Worm (Caenorhabditis elegans) whole organism, L3 larva: Measurements from ENCODE around the gene B0554.4.

Experiments used
- R02D3.7 ChIP-seq: fragments of 150-350 bp; optimal IDR thresholded peaks from 2 replicates; lab custom pipeline; 2014; ENCODE audit warnings: missing biosample characterization, missing genetic modification characterization
- ZK546.5 ChIP-seq: sonication (generic microtip); optimal IDR thresholded peaks from 2 replicates; lab custom pipeline; 2017; ENCODE audit warnings: missing biosample characterization, missing genetic modification characterization
- aly-2 ChIP-seq: fragments of 150-350 bp; optimal IDR thresholded peaks from 2 replicates; lab custom pipeline; 2014; ENCODE audit warnings: missing biosample characterization, missing genetic modification characterization
- ama-1 ChIP-seq: fragments of 150-350 bp; optimal IDR thresholded peaks from 2 replicates; lab custom pipeline; 2018
- ceh-16 ChIP-seq: sonication (generic microtip); optimal IDR thresholded peaks from 2 replicates; lab custom pipeline; 2017; ENCODE audit warnings: missing biosample characterization, missing genetic modification characterization
- ceh-82 ChIP-seq: fragments of 150-350 bp; optimal IDR thresholded peaks from 2 replicates; lab custom pipeline; 2014; ENCODE audit warnings: missing biosample characterization, missing genetic modification characterization
- daf-12 ChIP-seq: fragments of 150-350 bp; optimal IDR thresholded peaks from 2 replicates; lab custom pipeline; 2014; ENCODE audit warnings: missing biosample characterization, missing genetic modification reagents, missing genetic modification characterization
- elt-1 ChIP-seq: fragments of 150-350 bp; optimal IDR thresholded peaks from 2 replicates; lab custom pipeline; 2014; ENCODE audit warnings: missing biosample characterization, missing genetic modification characterization
- elt-2 ChIP-seq: sonication (generic microtip); optimal IDR thresholded peaks from 2 replicates; lab custom pipeline; 2016; ENCODE audit warnings: missing genetic modification reagents, mild to moderate bottlenecking, missing genetic modification characterization, missing compliant biosample characterization
- elt-3 ChIP-seq, 3 experiments: fragments of 150-350 bp in 1 of 3; sonication (generic microtip) in 2 of 3; optimal IDR thresholded peaks; 2 replicates in 2 of 3; 4 replicates in 1 of 3; lab custom pipeline; 2014 to 2017; ENCODE audit warnings: missing biosample characterization in 3 of 3, missing genetic modification characterization in 3 of 3
- fkh-2 ChIP-seq: fragments of 150-350 bp; optimal IDR thresholded peaks from 2 replicates; lab custom pipeline; 2014; ENCODE audit warnings: missing biosample characterization, missing genetic modification reagents, missing genetic modification characterization
- jun-1 ChIP-seq: fragments of 150-350 bp; optimal IDR thresholded peaks from 2 replicates; lab custom pipeline; 2014; ENCODE audit warnings: missing biosample characterization, missing genetic modification reagents, missing genetic modification characterization
- lin-15B ChIP-seq: fragments of 150-350 bp; optimal IDR thresholded peaks from 2 replicates; lab custom pipeline; 2014; ENCODE audit warnings: missing biosample characterization, missing genetic modification characterization
- lsy-12 ChIP-seq: sonication (generic microtip); optimal IDR thresholded peaks from 2 replicates; lab custom pipeline; 2016; ENCODE audit warnings: mild to moderate bottlenecking, missing genetic modification characterization, missing compliant biosample characterization
- mdl-1 ChIP-seq: fragments of 150-350 bp; optimal IDR thresholded peaks from 2 replicates; lab custom pipeline; 2014; ENCODE audit warnings: missing biosample characterization, missing genetic modification characterization
- mml-1 ChIP-seq: fragments of 150-350 bp; sonication (generic microtip); optimal IDR thresholded peaks from 3 replicates; lab custom pipeline; 2014; ENCODE audit warnings: missing biosample characterization, missing genetic modification characterization
- nhr-11 ChIP-seq: fragments of 150-350 bp; optimal IDR thresholded peaks from 2 replicates; lab custom pipeline; 2014; ENCODE audit warnings: missing biosample characterization, missing genetic modification characterization
- nhr-23 ChIP-seq: fragments of 150-350 bp; optimal IDR thresholded peaks from 2 replicates; lab custom pipeline; 2014; ENCODE audit warnings: missing biosample characterization, missing genetic modification reagents, missing genetic modification characterization
- nhr-25 ChIP-seq: sonication (generic microtip); optimal IDR thresholded peaks from 2 replicates; lab custom pipeline; 2017; ENCODE audit warnings: missing biosample characterization, missing genetic modification characterization
- nhr-43 ChIP-seq: sonication (generic microtip); optimal IDR thresholded peaks from 2 replicates; lab custom pipeline; 2016; ENCODE audit warnings: mild to moderate bottlenecking, missing genetic modification characterization, missing compliant biosample characterization; ENCODE audit not compliant: poor library complexity, severe bottlenecking
- nhr-67 ChIP-seq: fragments of 150-350 bp; optimal IDR thresholded peaks from 2 replicates; lab custom pipeline; 2014; ENCODE audit warnings: missing biosample characterization, missing genetic modification characterization
- nhr-77 ChIP-seq: fragments of 150-350 bp; optimal IDR thresholded peaks from 2 replicates; lab custom pipeline; 2014; ENCODE audit warnings: missing biosample characterization, missing genetic modification characterization
- pha-4 ChIP-seq: fragments of 150-350 bp; optimal IDR thresholded peaks from 2 replicates; lab custom pipeline; 2014; ENCODE audit warnings: missing biosample characterization, missing genetic modification reagents, missing genetic modification characterization
- pqm-1 ChIP-seq: fragments of 150-350 bp; optimal IDR thresholded peaks from 2 replicates; lab custom pipeline; 2017; ENCODE audit warnings: missing biosample characterization, missing genetic modification characterization, inconsistent platforms
- sea-2 ChIP-seq: fragments of 150-350 bp; sonication (generic microtip); optimal IDR thresholded peaks from 4 replicates; lab custom pipeline; 2014; ENCODE audit warnings: missing biosample characterization, missing genetic modification reagents, missing genetic modification characterization
- skn-1 ChIP-seq: fragments of 150-350 bp; optimal IDR thresholded peaks from 2 replicates; lab custom pipeline; 2014; ENCODE audit warnings: missing biosample characterization, missing genetic modification characterization
- snpc-4 ChIP-seq: fragments of 150-350 bp; optimal IDR thresholded peaks from 2 replicates; lab custom pipeline; 2014; ENCODE audit warnings: missing biosample characterization, missing genetic modification characterization
- tbx-2 ChIP-seq: sonication (generic microtip); optimal IDR thresholded peaks from 2 replicates; lab custom pipeline; 2016; ENCODE audit warnings: mild to moderate bottlenecking, missing genetic modification characterization, missing compliant biosample characterization
- unc-39 ChIP-seq: sonication (generic microtip); optimal IDR thresholded peaks from 4 replicates; lab custom pipeline; 2017; ENCODE audit warnings: missing biosample characterization, missing genetic modification characterization
- zag-1 ChIP-seq: fragments of 150-350 bp; optimal IDR thresholded peaks from 2 replicates; lab custom pipeline; 2014; ENCODE audit warnings: missing biosample characterization, missing genetic modification characterization
- ztf-4 ChIP-seq: fragments of 150-350 bp; optimal IDR thresholded peaks from 2 replicates; lab custom pipeline; 2014; ENCODE audit warnings: missing biosample characterization, missing genetic modification characterization

B0554.4 gene

DNA sequence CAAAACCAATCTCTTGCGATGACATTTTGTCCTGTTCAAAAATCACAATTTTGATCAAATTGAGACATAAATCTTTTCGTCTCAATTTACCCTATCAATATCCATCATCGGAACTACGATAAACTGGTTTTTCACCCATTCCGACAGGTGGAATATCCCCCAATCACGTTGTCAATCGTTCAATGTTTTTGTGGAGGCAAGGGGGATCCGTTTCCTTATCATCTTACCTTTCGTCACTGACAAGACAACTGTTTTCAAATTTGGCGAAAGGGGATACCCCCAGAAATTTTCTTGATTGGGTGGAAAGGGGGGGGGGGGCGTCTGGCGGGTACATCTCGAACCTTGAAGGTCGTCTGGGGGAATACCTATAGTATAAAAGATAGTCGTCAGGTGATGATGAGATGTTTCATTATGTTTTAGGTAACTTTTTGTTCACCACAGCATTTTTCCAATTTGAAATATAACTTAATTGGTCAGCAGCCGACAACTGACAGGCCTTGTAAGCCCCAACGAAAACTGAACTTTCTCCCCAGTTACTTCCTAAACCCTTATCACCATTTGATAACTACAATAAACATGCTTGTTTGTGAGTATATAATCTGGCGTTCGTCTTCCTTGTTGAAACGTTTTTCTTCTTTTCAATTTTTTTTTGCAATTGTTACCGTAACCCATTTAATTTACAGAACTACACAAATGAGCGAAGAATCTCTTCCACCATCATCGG is 47.6 kb upstream of the B0554.4 start, which contains the start of gene ZK6.8 (continued):
- TF ChIP-seq nhr-11 (tag; lab: Kevin White, UChicago): no peak

DNA sequence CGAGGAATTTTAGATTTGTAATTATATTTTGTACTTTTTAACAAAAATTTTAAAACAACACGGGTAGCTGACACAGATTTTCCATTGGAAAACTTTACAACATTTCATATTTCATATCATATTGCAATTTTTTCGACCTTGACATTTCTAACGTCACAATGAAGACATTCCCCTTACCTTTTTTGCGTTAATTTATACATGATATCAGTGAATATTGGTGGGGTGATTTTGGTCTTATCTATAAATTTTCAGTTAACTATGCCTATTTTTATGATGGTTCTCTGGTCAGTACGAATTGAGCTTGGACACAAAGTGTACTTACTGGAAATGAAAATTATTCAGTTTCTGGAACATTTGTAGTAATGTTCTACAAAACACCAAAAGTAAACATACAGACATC is 44.4 kb upstream of the B0554.4 start:
- TF ChIP-seq elt-2: peak; percentile 83
- TF ChIP-seq pqm-1: peak; percentile 31
- TF ChIP-seq daf-12 (tag; lab: Kevin White, UChicago): no peak

DNA sequence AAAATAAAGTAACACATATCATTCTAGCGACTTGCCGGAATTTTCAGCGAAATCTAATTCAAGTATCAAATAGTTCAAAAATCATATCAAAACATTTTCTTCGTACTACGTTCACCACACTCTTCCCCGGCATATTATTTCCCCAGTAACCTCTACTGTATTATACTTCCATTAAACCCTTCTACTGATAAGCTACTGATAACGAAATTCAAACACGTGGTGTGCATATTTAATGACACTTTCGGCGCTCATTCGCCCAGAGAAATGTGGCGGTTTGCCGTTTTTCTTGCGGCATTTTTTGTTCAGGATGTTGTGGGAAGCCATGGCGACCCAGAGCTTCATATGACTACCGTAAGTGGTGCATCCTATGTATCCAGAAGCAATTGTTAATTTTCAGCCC is 43.5 kb upstream of the B0554.4 start, which contains the start of gene lipl-5:
TSS of gene lipl-5 (plus strand) at position 259 of the 400 bp plus-strand sequence.
- TF ChIP-seq nhr-25 (no peak), zag-1 (tag; lab: Kevin White, UChicago) (no peak), pha-4 (tag; lab: Kevin White, UChicago) (peak; percentile 54), unc-39 (tag; lab: Kevin White, UChicago) (no peak), mml-1 (tag; lab: Kevin White, UChicago) (no peak), tbx-2 (tag; lab: Kevin White, UChicago) (no peak), R02D3.7 (no peak), nhr-43 (no peak), jun-1 (tag; lab: Kevin White, UChicago) (peak; percentile 45), pqm-1 (peak; percentile 90), elt-2 (peak; percentile 96), ceh-16 (tag; lab: Kevin White, UChicago) (no peak), ama-1 (no peak), elt-1 (tag; lab: Kevin White, UChicago) (no peak), daf-12 (tag; lab: Kevin White, UChicago) (no peak)

DNA sequence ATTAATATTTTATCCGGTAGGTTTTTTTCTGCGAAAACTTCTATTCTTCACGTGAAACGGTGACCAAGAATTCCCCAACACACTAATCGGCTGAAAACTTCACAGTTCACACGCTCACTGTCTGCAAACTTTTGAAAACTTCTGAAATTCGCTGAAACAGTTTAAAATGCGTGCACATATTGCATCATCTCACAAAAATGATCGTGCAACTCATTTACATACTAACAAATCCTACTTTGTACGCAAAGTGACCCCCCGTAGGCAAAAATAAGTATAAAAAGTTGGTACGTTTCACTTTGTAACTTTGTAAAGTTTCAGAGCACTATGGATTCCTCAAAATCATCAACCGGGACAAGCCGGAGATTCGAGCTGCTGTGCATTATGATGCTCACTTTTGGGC is 40.5 kb upstream of the B0554.4 start, which contains the start of gene ZK6.6:
TSS of gene ZK6.6 (plus strand) at position 301 of the 400 bp plus-strand sequence.
- TF ChIP-seq ceh-82: no peak
- no peak for TF ChIP-seq pqm-1
- TF ChIP-seq ceh-16 (tag; lab: Kevin White, UChicago): no peak
- no peak for TF ChIP-seq daf-12 (tag; lab: Kevin White, UChicago)
- TF ChIP-seq skn-1 (tag; lab: Kevin White, UChicago): no peak
- no peak for TF ChIP-seq nhr-67
- no peak for TF ChIP-seq aly-2 (tag; lab: Kevin White, UChicago)
- TF ChIP-seq nhr-77 (tag; lab: Kevin White, UChicago): no peak

ce11 chrV:392199-392678 is 36.7 kb upstream of the B0554.4 start, which contains the start of gene nhr-254:
Gene nhr-254, plus strand, starts transcription at chrV:392628.
- TF ChIP-seq elt-2: no peak
- TF ChIP-seq ZK546.5 (tag; lab: Kevin White, UChicago): no peak
- no peak for TF ChIP-seq fkh-2
- no peak for TF ChIP-seq lin-15B (tag; lab: Kevin White, UChicago)
- TF ChIP-seq zag-1 (tag; lab: Kevin White, UChicago): no peak
- TF ChIP-seq elt-3 (tag; optimal IDR thresholded peaks at IDR 0.05; lab: Kevin White, UChicago): no peak
- no peak for TF ChIP-seq ama-1

- TF ChIP-seq nhr-23 (tag; lab: Kevin White, UChicago) (no peak), snpc-4 (tag; lab: Kevin White, UChicago) (no peak), nhr-67 (no peak), daf-12 (tag; lab: Kevin White, UChicago) (no peak), skn-1 (tag; lab: Kevin White, UChicago) (no peak), nhr-11 (tag; lab: Kevin White, UChicago) (peak; percentile 46), aly-2 (tag; lab: Kevin White, UChicago) (no peak)
Observed at ce11 chrV:396309-396708, 32.6 kb upstream of the B0554.4 start, which contains the start of gene nhr-253. Gene nhr-253, plus strand, starts transcription at chrV:396593.

- no peak for TF ChIP-seq elt-2
- TF ChIP-seq elt-1 (tag; lab: Kevin White, UChicago): no peak
- no peak for TF ChIP-seq R02D3.7
- TF ChIP-seq ztf-4: no peak
- TF ChIP-seq fkh-2: no peak
- TF ChIP-seq sea-2 (GFP tag; lab: Kevin White, UChicago): no peak
- TF ChIP-seq mdl-1 (tag; lab: Kevin White, UChicago): no peak
- no peak for TF ChIP-seq lsy-12
Observed at ce11 chrV:399721-400120, 29.2 kb upstream of the B0554.4 start, which contains the start of gene scl-27. Gene scl-27, plus strand, starts transcription at chrV:400021.
